Worm (Caenorhabditis elegans) whole organism, early embryonic: ENCODE results near the gene Y60A3A.8.

Source experiments
- aly-1 ChIP-seq: sonication (generic microtip); optimal IDR thresholded peaks from 2 replicates; lab custom pipeline; 2016; ENCODE audit warnings: missing genetic modification characterization, missing compliant biosample characterization
- ama-1 ChIP-seq: fragments of 150-350 bp; optimal IDR thresholded peaks from 2 replicates; lab custom pipeline; 2014
- ceh-13 ChIP-seq: fragments of 200-800 bp; sonication (Bioruptor generic); optimal IDR thresholded peaks from 2 replicates; lab custom pipeline; 2018; ENCODE audit warnings: mild to moderate bottlenecking, missing genetic modification characterization, missing compliant biosample characterization
- ets-7 ChIP-seq: sonication (generic microtip); optimal IDR thresholded peaks from 2 replicates; lab custom pipeline; 2016; ENCODE audit warnings: missing genotype, missing genetic modification characterization, missing compliant biosample characterization
- flt-1 ChIP-seq: fragments of 200-800 bp; sonication (Bioruptor generic); IDR thresholded peaks from 2 replicates; pipeline ENCODE4 v1.3.6; 2022; ENCODE audit warnings: missing genetic modification characterization, missing compliant biosample characterization
- hmbx-1 ChIP-seq: sonication (generic microtip); optimal IDR thresholded peaks from 2 replicates; lab custom pipeline; 2016; ENCODE audit warnings: mild to moderate bottlenecking, missing genetic modification characterization, missing compliant biosample characterization
- hnd-1 ChIP-seq: sonication (generic microtip); optimal IDR thresholded peaks from 2 replicates; lab custom pipeline; 2016; ENCODE audit warnings: missing genetic modification characterization, missing compliant biosample characterization
- pes-1 ChIP-seq: fragments of 200-800 bp; sonication (Bioruptor generic); IDR thresholded peaks from 2 replicates; pipeline ENCODE4 v1.3.6; 2022; ENCODE audit warnings: missing genetic modification reagents, missing genetic modification characterization, missing compliant biosample characterization
- scrt-1 ChIP-seq: fragments of 200-800 bp; sonication (Bioruptor generic); IDR thresholded peaks from 2 replicates; pipeline ENCODE4 v1.3.6; 2022; ENCODE audit warnings: missing genetic modification characterization, missing compliant biosample characterization
- sea-1 ChIP-seq: fragments of 200-800 bp; sonication (Bioruptor generic); conservative IDR thresholded peaks from 2 replicates; pipeline ENCODE4 v1.3.6; 2022; ENCODE audit warnings: missing genetic modification characterization, missing compliant biosample characterization
- tbx-11 ChIP-seq: fragments of 200-800 bp; sonication (Bioruptor generic); IDR thresholded peaks from 2 replicates; pipeline ENCODE4 v1.3.6; 2022; ENCODE audit warnings: missing genetic modification characterization, missing compliant biosample characterization
- tra-4 ChIP-seq: sonication (generic microtip); optimal IDR thresholded peaks from 2 replicates; lab custom pipeline; 2017; ENCODE audit warnings: missing genetic modification characterization, missing compliant biosample characterization

DNA sequence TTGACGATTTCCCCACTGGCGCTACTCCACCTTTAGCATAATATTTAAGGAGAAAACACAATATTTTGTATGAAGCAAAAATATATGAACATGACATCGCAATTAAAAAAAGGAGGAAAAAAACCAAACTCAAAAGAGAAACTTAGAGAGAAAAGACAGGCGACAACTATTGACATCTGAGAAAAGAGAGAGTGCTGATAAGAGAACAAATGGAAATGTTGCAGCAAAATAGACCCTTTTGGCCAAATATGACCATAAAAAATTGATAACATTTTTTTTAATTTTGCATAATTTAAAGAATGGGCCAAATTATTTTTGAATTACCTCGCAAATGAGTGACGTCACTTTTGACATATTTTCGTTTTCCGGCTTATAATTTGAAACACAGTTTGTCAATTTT is 44.9 kb downstream of the Y60A3A.8 start:
- no peak for TF ChIP-seq tbx-11
- TF ChIP-seq ceh-13 (GFP tag; lab: Kevin White, UChicago): no peak
- TF ChIP-seq ama-1 (lab: Kevin White, UChicago): no peak
- no peak for TF ChIP-seq ets-7 (tag; lab: Kevin White, UChicago)
- TF ChIP-seq aly-1 (tag; lab: Kevin White, UChicago): no peak
- no peak for TF ChIP-seq hmbx-1 (tag; lab: Kevin White, UChicago)
- TF ChIP-seq tra-4 (tag; lab: Kevin White, UChicago): no peak
- TF ChIP-seq hnd-1 (tag; lab: Kevin White, UChicago): no peak
- TF ChIP-seq pes-1 (GFP tag; lab: Robert Waterston, UW): no peak
- TF ChIP-seq flt-1 (GFP tag; lab: Robert Waterston, UW): no peak
- no peak for TF ChIP-seq sea-1 (GFP tag; lab: Robert Waterston, UW)
- no peak for TF ChIP-seq scrt-1 (GFP tag; lab: Robert Waterston, UW)
